Fruit fly (Drosophila melanogaster) whole organism, embryonic: ENCODE results near the gene ec.

Source experiments
- Blimp-1 ChIP-seq: fragments of 200-800 bp; sonication (Bioruptor generic); optimal IDR thresholded peaks from 3 replicates; lab custom pipeline; 2018; ENCODE audit warnings: missing biosample characterization, missing genetic modification characterization, mild to moderate bottlenecking, moderate library complexity, missing genetic modification reagents
- CG11398 ChIP-seq: fragments of 200-800 bp; sonication (Bioruptor generic); optimal IDR thresholded peaks from 2 replicates; lab custom pipeline; 2016; ENCODE audit warnings: missing biosample characterization, missing genetic modification characterization
- CG1233 ChIP-seq: fragments of 200-800 bp; sonication (Bioruptor generic); optimal IDR thresholded peaks from 4 replicates; lab custom pipeline; 2018; ENCODE audit warnings: missing biosample characterization, mild to moderate bottlenecking, missing genetic modification characterization
- CG13287 ChIP-seq: fragments of 200-800 bp; sonication (Bioruptor generic); IDR thresholded peaks from 2 replicates; pipeline ENCODE4 v1.3.6; 2022; ENCODE audit warnings: missing biosample characterization, missing genetic modification characterization; ENCODE audit not compliant: partially characterized antibody
- CG14014 ChIP-seq: fragments of 200-800 bp; sonication (Bioruptor generic); IDR thresholded peaks from 2 replicates; pipeline ENCODE4 v1.3.6; 2022; ENCODE audit warnings: missing biosample characterization, missing genetic modification characterization
- CG16779 ChIP-seq: fragments of 200-800 bp; sonication (Bioruptor generic); IDR thresholded peaks from 2 replicates; pipeline ENCODE4 v1.3.6; 2022; ENCODE audit warnings: missing biosample characterization, missing genetic modification characterization
- CG18011 ChIP-seq: fragments of 200-800 bp; sonication (Bioruptor generic); optimal IDR thresholded peaks from 2 replicates; lab custom pipeline; 2017; ENCODE audit warnings: missing biosample characterization, missing genetic modification characterization, mild to moderate bottlenecking, moderate library complexity, missing genotype
- CG2116 ChIP-seq: fragments of 200-800 bp; sonication (Bioruptor generic); optimal IDR thresholded peaks from 3 replicates; lab custom pipeline; 2018; ENCODE audit warnings: missing biosample characterization, mild to moderate bottlenecking, missing genetic modification characterization
- CG30020 ChIP-seq: fragments of 200-800 bp; optimal IDR thresholded peaks from 2 replicates; lab custom pipeline; 2019; ENCODE audit warnings: missing biosample characterization, mild to moderate bottlenecking, missing genetic modification characterization, moderate library complexity
- CG31441 ChIP-seq: fragments of 200-800 bp; sonication (Bioruptor generic); IDR thresholded peaks from 2 replicates; pipeline ENCODE4 v1.3.6; 2022; ENCODE audit warnings: missing biosample characterization, missing genetic modification characterization
- CG34422 ChIP-seq: fragments of 200-800 bp; sonication (Bioruptor generic); IDR thresholded peaks from 3 replicates; pipeline ENCODE4 v1.3.6; 2022; ENCODE audit warnings: missing biosample characterization, missing genetic modification characterization
- CG3838 ChIP-seq: fragments of 200-800 bp; sonication (Bioruptor generic); optimal IDR thresholded peaks from 3 replicates; lab custom pipeline; 2016; ENCODE audit warnings: missing biosample characterization, missing genetic modification characterization
- CG4617 ChIP-seq: fragments of 200-800 bp; sonication (Bioruptor generic); optimal IDR thresholded peaks from 3 replicates; lab custom pipeline; 2016; ENCODE audit warnings: missing biosample characterization, missing genetic modification characterization, borderline replicate concordance
- CG6175 ChIP-seq: fragments of 200-800 bp; sonication (Bioruptor generic); IDR thresholded peaks from 3 replicates; pipeline ENCODE4 v1.3.6; 2022; ENCODE audit warnings: missing biosample characterization, missing genetic modification characterization
- CG6689 ChIP-seq: fragments of 200-800 bp; sonication (Bioruptor generic); IDR thresholded peaks from 2 replicates; pipeline ENCODE4 v1.3.6; 2022; ENCODE audit warnings: missing biosample characterization, missing genetic modification characterization
- CG6791 ChIP-seq: fragments of 200-800 bp; sonication (Bioruptor generic); IDR thresholded peaks from 3 replicates; pipeline ENCODE4 v1.3.6; 2022; ENCODE audit warnings: missing biosample characterization, missing genetic modification characterization; ENCODE audit not compliant: partially characterized antibody
- CG7786 ChIP-seq: fragments of 200-800 bp; sonication (Bioruptor generic); optimal IDR thresholded peaks from 2 replicates; lab custom pipeline; 2016; ENCODE audit warnings: missing biosample characterization, missing genetic modification characterization
- Dip3 ChIP-seq: fragments of 200-800 bp; sonication (Bioruptor generic); optimal IDR thresholded peaks from 3 replicates; lab custom pipeline; 2016; ENCODE audit warnings: missing biosample characterization, missing genetic modification characterization
- Dll ChIP-seq: fragments of 200-800 bp; sonication (Bioruptor generic); IDR thresholded peaks from 4 replicates; pipeline ENCODE4 v1.3.6; 2022; ENCODE audit warnings: missing biosample characterization, missing genetic modification characterization; ENCODE audit not compliant: partially characterized antibody
- Fer1 ChIP-seq: fragments of 200-800 bp; sonication (Bioruptor generic); optimal IDR thresholded peaks from 2 replicates; lab custom pipeline; 2017; ENCODE audit warnings: missing biosample characterization, mild to moderate bottlenecking, missing genetic modification characterization
- HmgD ChIP-seq: fragments of 200-800 bp; sonication (Bioruptor generic); optimal IDR thresholded peaks from 3 replicates; lab custom pipeline; 2016; ENCODE audit warnings: missing biosample characterization, missing genetic modification characterization
- Hr78 ChIP-seq, 2 experiments: fragments of 200-800 bp in 1 of 2; fragments of >200 bp in 1 of 2; sonication (Bioruptor generic) in 1 of 2; optimal IDR thresholded peaks; 2 replicates each; lab custom pipeline; 2017 to 2019; ENCODE audit warnings: missing biosample characterization in 2 of 2, missing genetic modification characterization in 2 of 2, mild to moderate bottlenecking in 1 of 2, moderate library complexity in 1 of 2
- Lpt ChIP-seq: fragments of >200 bp; optimal IDR thresholded peaks from 2 replicates; lab custom pipeline; 2018; ENCODE audit warnings: missing biosample characterization, missing genetic modification characterization
- Poxn ChIP-seq: fragments of 200-800 bp; sonication (Bioruptor generic); IDR thresholded peaks from 2 replicates; pipeline ENCODE4 v1.3.6; 2022; ENCODE audit warnings: missing biosample characterization, missing genetic modification characterization
- Ptx1 ChIP-seq: fragments of 200-800 bp; sonication (Bioruptor generic); IDR thresholded peaks from 2 replicates; pipeline ENCODE4 v1.3.6; 2022; ENCODE audit warnings: missing biosample characterization, missing genetic modification characterization
- Ravus ChIP-seq: fragments of 200-800 bp; sonication (Bioruptor generic); IDR thresholded peaks from 2 replicates; pipeline ENCODE4 v1.3.6; 2022; ENCODE audit warnings: missing biosample characterization, missing genetic modification characterization
- Sox100B ChIP-seq: fragments of 200-800 bp; sonication (Bioruptor generic); optimal IDR thresholded peaks from 3 replicates; lab custom pipeline; 2018; ENCODE audit warnings: missing biosample characterization, mild to moderate bottlenecking, missing genetic modification characterization
- Stat92E ChIP-seq, 3 experiments: fragments of >200 bp in 2 of 3; fragments of 200-800 bp in 1 of 3; sonication (Bioruptor generic) in 1 of 3; optimal IDR thresholded peaks; 2 replicates each; lab custom pipeline; 2017 to 2019; ENCODE audit warnings: missing biosample characterization in 3 of 3, missing genetic modification characterization in 3 of 3, mild to moderate bottlenecking in 1 of 3, moderate library complexity in 1 of 3
- Tbp ChIP-seq: fragments of >200 bp; optimal IDR thresholded peaks from 2 replicates; lab custom pipeline; 2018; ENCODE audit warnings: missing biosample characterization, missing genetic modification characterization
- aop ChIP-seq: fragments of 200-800 bp; sonication (Bioruptor generic); IDR thresholded peaks from 2 replicates; pipeline ENCODE4 v1.3.6; 2022; ENCODE audit warnings: missing biosample characterization, missing genetic modification characterization
- crc ChIP-seq: fragments of 200-800 bp; sonication (Bioruptor generic); optimal IDR thresholded peaks from 2 replicates; lab custom pipeline; 2016; ENCODE audit warnings: missing biosample characterization, missing genetic modification characterization
- disco-r ChIP-seq: fragments of 200-800 bp; sonication (Bioruptor generic); optimal IDR thresholded peaks from 2 replicates; lab custom pipeline; 2016; ENCODE audit warnings: missing biosample characterization, missing genetic modification characterization
- dysf ChIP-seq: fragments of 200-800 bp; sonication (Bioruptor generic); IDR thresholded peaks from 3 replicates; pipeline ENCODE4 v1.3.6; 2022; ENCODE audit warnings: missing biosample characterization, missing genetic modification characterization
- gfzf ChIP-seq: fragments of 200-800 bp; sonication (Bioruptor generic); optimal IDR thresholded peaks from 2 replicates; lab custom pipeline; 2016; ENCODE audit warnings: missing biosample characterization, mild to moderate bottlenecking, missing genetic modification characterization, moderate library complexity
- hth ChIP-seq: fragments of >200 bp; optimal IDR thresholded peaks from 2 replicates; lab custom pipeline; 2017; ENCODE audit warnings: inconsistent platforms
- jumu ChIP-seq: fragments of 200-800 bp; sonication (Bioruptor generic); optimal IDR thresholded peaks from 3 replicates; lab custom pipeline; 2016; ENCODE audit warnings: missing biosample characterization, missing genetic modification characterization
- kni ChIP-seq: fragments of 200-800 bp; sonication (Bioruptor generic); optimal IDR thresholded peaks from 3 replicates; lab custom pipeline; 2017; ENCODE audit warnings: mild to moderate bottlenecking, missing biosample characterization, missing genetic modification reagents, missing genetic modification characterization
- knrl ChIP-seq: fragments of 200-800 bp; sonication (Bioruptor generic); IDR thresholded peaks from 3 replicates; pipeline ENCODE4 v1.3.6; 2022; ENCODE audit warnings: missing biosample characterization, missing genetic modification characterization; ENCODE audit not compliant: partially characterized antibody
- org-1 ChIP-seq: fragments of 200-800 bp; sonication (Bioruptor generic); optimal IDR thresholded peaks from 2 replicates; lab custom pipeline; 2017; ENCODE audit warnings: missing biosample characterization, missing genetic modification characterization
- pan ChIP-seq, 4 experiments: fragments of >200 bp in 3 of 4; fragments of 200-800 bp in 1 of 4; sonication (Bioruptor generic) in 1 of 4; optimal IDR thresholded peaks in 3 of 4; IDR thresholded peaks in 1 of 4; 2 replicates each; pipeline versions ENCODE4 v1.3.6 to Lab custom; 2017 to 2022; ENCODE audit warnings: missing biosample characterization in 2 of 4, missing genetic modification characterization in 2 of 4, mixed read lengths in 1 of 4
- pnt ChIP-seq: fragments of 200-800 bp; sonication (Bioruptor generic); optimal IDR thresholded peaks from 3 replicates; lab custom pipeline; 2016; ENCODE audit warnings: missing biosample characterization, missing genetic modification characterization
- sens-2 ChIP-seq: fragments of 200-800 bp; sonication (Bioruptor generic); IDR thresholded peaks from 2 replicates; pipeline ENCODE4 v1.3.6; 2022; ENCODE audit warnings: missing biosample characterization, missing genetic modification characterization
- seq ChIP-seq: fragments of 200-800 bp; sonication (Bioruptor generic); IDR thresholded peaks from 2 replicates; pipeline ENCODE4 v1.3.6; 2022; ENCODE audit warnings: missing biosample characterization, missing genetic modification characterization
- sna ChIP-seq: fragments of 200-800 bp; sonication (Bioruptor generic); IDR thresholded peaks from 2 replicates; pipeline ENCODE4 v1.3.6; 2022; ENCODE audit warnings: missing biosample characterization, missing genetic modification characterization; ENCODE audit not compliant: partially characterized antibody
- so ChIP-seq: fragments of 200-800 bp; sonication (Bioruptor generic); IDR thresholded peaks from 3 replicates; pipeline ENCODE4 v1.3.6; 2022; ENCODE audit warnings: missing biosample characterization, missing genetic modification characterization
- sug ChIP-seq: fragments of 200-800 bp; optimal IDR thresholded peaks from 2 replicates; lab custom pipeline; 2019; ENCODE audit warnings: missing biosample characterization, mild to moderate bottlenecking, missing genetic modification characterization, moderate library complexity
- tio ChIP-seq: fragments of 200-800 bp; sonication (Bioruptor generic); optimal IDR thresholded peaks from 2 replicates; lab custom pipeline; 2017; ENCODE audit warnings: missing biosample characterization, missing genetic modification characterization, inconsistent platforms
- vvl ChIP-seq: fragments of 200-800 bp; sonication (Bioruptor generic); IDR thresholded peaks from 2 replicates; pipeline ENCODE4 v1.3.6; 2022; ENCODE audit warnings: missing biosample characterization, missing genetic modification characterization

ec gene

dm6 chrX:3772811-3773740 is 38.4 kb upstream of the ec start (continued):
- TF ChIP-seq CG18011 (GFP tag; lab: Kevin White, UChicago) = no peak
- no peak for TF ChIP-seq Lpt (GFP tag; lab: Kevin White, UChicago)
- TF ChIP-seq Ravus (GFP tag; lab: Robert Waterston, UW) = peak; percentile 19; the same call in 1 of the 2 replicates
- no peak for TF ChIP-seq CG4617 (GFP tag; lab: Kevin White, UChicago)
- TF ChIP-seq HmgD (GFP tag; lab: Kevin White, UChicago) = no peak
- peak; percentile 68 for TF ChIP-seq Blimp-1 (GFP tag; lab: Kevin White, UChicago)
- peak; percentile 64 for TF ChIP-seq Dip3 (GFP tag; lab: Kevin White, UChicago)
- no peak for TF ChIP-seq gfzf (GFP tag; lab: Kevin White, UChicago)
- TF ChIP-seq CG7786 (GFP tag; lab: Kevin White, UChicago) = peak; percentile 57
- peak; percentile 54 for TF ChIP-seq CG2116 (GFP tag; lab: Kevin White, UChicago)
- peak; percentile 76 for TF ChIP-seq CG31441 (GFP tag; lab: Robert Waterston, UW)
- TF ChIP-seq dysf (GFP tag; lab: Robert Waterston, UW) = peak; percentile 83
- peak; percentile 63; the same call in 1 of the 3 replicates for TF ChIP-seq so (GFP tag; lab: Robert Waterston, UW)
- TF ChIP-seq Hr78 (GFP tag; optimal IDR thresholded peaks at IDR 0.05; lab: Kevin White, UChicago) = peak in 1 of 2 experiments; percentile 20
- peak; percentile 84 for TF ChIP-seq vvl (GFP tag; lab: Robert Waterston, UW)
- no peak for TF ChIP-seq CG3838 (GFP tag; lab: Kevin White, UChicago)
- peak; percentile 37 for TF ChIP-seq crc (GFP tag; lab: Kevin White, UChicago)
- no peak for TF ChIP-seq sna (GFP tag; lab: Robert Waterston, UW)
- peak; percentile 71 for TF ChIP-seq seq (GFP tag; lab: Robert Waterston, UW)
- peak; percentile 87 for TF ChIP-seq Fer1 (GFP tag; lab: Kevin White, UChicago)
- TF ChIP-seq CG16779 (GFP tag; lab: Robert Waterston, UW) = no peak
- TF ChIP-seq disco-r = no peak
- TF ChIP-seq jumu (GFP tag; lab: Kevin White, UChicago) = no peak
- no peak for TF ChIP-seq CG6791
- TF ChIP-seq sug = peak; percentile 80
- TF ChIP-seq CG13287 (GFP tag; lab: Robert Waterston, UW) = no peak
- no peak for TF ChIP-seq CG11398 (GFP tag; lab: Kevin White, UChicago)
- TF ChIP-seq Tbp (GFP tag; lab: Kevin White, UChicago) = no peak
- TF ChIP-seq Poxn = 0 out of 2 replicates have a peak, but pooled peaks have one; percentile 16
- TF ChIP-seq CG30020 (tag; lab: Kevin White, UChicago) = peak; percentile 34
- peak; percentile 64 for TF ChIP-seq CG1233 (GFP tag; lab: Kevin White, UChicago)
- TF ChIP-seq CG6175 = no peak
- TF ChIP-seq CG34422 (GFP tag; lab: Robert Waterston, UW) = peak; percentile 70; the same call in 2 of the 3 replicates
- TF ChIP-seq Stat92E (GFP tag; optimal IDR thresholded peaks at IDR 0.05; lab: Kevin White, UChicago) = no peak
- TF ChIP-seq Dll (GFP tag; lab: Robert Waterston, UW) = no peak
- TF ChIP-seq aop (GFP tag; lab: Robert Waterston, UW) = no peak
- peak; percentile 63 for TF ChIP-seq Sox100B (GFP tag; lab: Kevin White, UChicago)
- no peak for TF ChIP-seq pnt (GFP tag; lab: Kevin White, UChicago)
- peak; percentile 79 for TF ChIP-seq CG14014 (GFP tag; lab: Robert Waterston, UW)
- TF ChIP-seq CG6689 = peak; percentile 67; the same call in 1 of the 2 replicates
- TF ChIP-seq kni = peak; percentile 94
- TF ChIP-seq hth (lab: Kevin White, UChicago) = no peak
- TF ChIP-seq Ptx1 (GFP tag; lab: Robert Waterston, UW) = peak; percentile 53
- no peak for TF ChIP-seq knrl (GFP tag; lab: Robert Waterston, UW)
- TF ChIP-seq sens-2 (GFP tag; lab: Robert Waterston, UW) = no peak
- TF ChIP-seq tio (GFP tag; lab: Kevin White, UChicago) = peak; percentile 51
- TF ChIP-seq org-1 (GFP tag; lab: Kevin White, UChicago) = peak; percentile 68
- TF ChIP-seq pan (optimal IDR thresholded peaks at IDR 0.05; lab: Kevin White, UChicago) = no peak
- TF ChIP-seq pan (GFP tag; optimal IDR thresholded peaks at IDR 0.05 in 1 of 2, IDR thresholded peaks at IDR 0.05 in 1 of 2) = peak in 1 of 2 experiments; percentile 42
